Fruit fly (Drosophila melanogaster) whole organism, embryonic: Measurements from ENCODE around the gene Tfb5.

ENCODE experiments used
- Abd-B ChIP-seq: fragments of 200-800 bp; sonication (Bioruptor generic); optimal IDR thresholded peaks from 2 replicates; lab custom pipeline; 2018; ENCODE audit warnings: missing biosample characterization, mild to moderate bottlenecking, missing genetic modification characterization, moderate library complexity
- CG11398 ChIP-seq: fragments of 200-800 bp; sonication (Bioruptor generic); optimal IDR thresholded peaks from 2 replicates; lab custom pipeline; 2016; ENCODE audit warnings: missing biosample characterization, missing genetic modification characterization
- CG11696 ChIP-seq: fragments of 200-800 bp; sonication (Bioruptor generic); IDR thresholded peaks from 2 replicates; pipeline ENCODE4 v1.3.6; 2022; ENCODE audit warnings: missing biosample characterization, missing genetic modification characterization
- CG12104 ChIP-seq: fragments of 200-800 bp; sonication (Bioruptor generic); optimal IDR thresholded peaks from 3 replicates; lab custom pipeline; 2016; ENCODE audit warnings: missing biosample characterization, missing genetic modification characterization
- CG12236 ChIP-seq: fragments of 200-800 bp; sonication (Bioruptor generic); optimal IDR thresholded peaks from 2 replicates; lab custom pipeline; 2016; ENCODE audit warnings: missing biosample characterization, missing genetic modification characterization
- CG13123 ChIP-seq: fragments of 200-800 bp; sonication (Bioruptor generic); optimal IDR thresholded peaks from 2 replicates; lab custom pipeline; 2016; ENCODE audit warnings: missing biosample characterization, missing genetic modification characterization
- CG13894 ChIP-seq: fragments of 200-800 bp; sonication (Bioruptor generic); optimal IDR thresholded peaks from 3 replicates; lab custom pipeline; 2018; ENCODE audit warnings: missing biosample characterization, mild to moderate bottlenecking, missing genetic modification characterization, moderate library complexity
- CG16863 ChIP-seq: fragments of 200-800 bp; sonication (Bioruptor generic); optimal IDR thresholded peaks from 3 replicates; lab custom pipeline; 2016; ENCODE audit warnings: missing biosample characterization, missing genetic modification characterization
- CG17186 ChIP-seq: fragments of 200-800 bp; sonication (Bioruptor generic); optimal IDR thresholded peaks from 3 replicates; lab custom pipeline; 2017; ENCODE audit warnings: missing biosample characterization, missing genetic modification reagents, missing genetic modification characterization
- CG17361 ChIP-seq: fragments of 200-800 bp; sonication (Bioruptor generic); IDR thresholded peaks from 3 replicates; pipeline ENCODE4 v1.3.6; 2022; ENCODE audit warnings: missing biosample characterization, missing genetic modification characterization
- CG2199 ChIP-seq: fragments of 200-800 bp; sonication (Bioruptor generic); IDR thresholded peaks from 3 replicates; pipeline ENCODE4 v1.3.6; 2022; ENCODE audit warnings: missing biosample characterization, missing genetic modification characterization
- CG2875 ChIP-seq: fragments of 200-800 bp; sonication (Bioruptor generic); optimal IDR thresholded peaks from 2 replicates; lab custom pipeline; 2017; ENCODE audit warnings: missing biosample characterization, mild to moderate bottlenecking, missing genetic modification characterization, missing genetic modification reagents
- CG32532 ChIP-seq: fragments of 200-800 bp; sonication (Bioruptor generic); IDR thresholded peaks from 2 replicates; pipeline ENCODE4 v1.3.6; 2022; ENCODE audit warnings: missing biosample characterization, missing genetic modification characterization
- CG32772 ChIP-seq: fragments of 200-800 bp; sonication (Bioruptor generic); IDR thresholded peaks from 2 replicates; pipeline ENCODE4 v1.3.6; 2022; ENCODE audit warnings: missing biosample characterization, missing genetic modification characterization
- CG34376 ChIP-seq: fragments of 200-800 bp; sonication (Bioruptor generic); optimal IDR thresholded peaks from 2 replicates; lab custom pipeline; 2018; ENCODE audit warnings: missing biosample characterization, mild to moderate bottlenecking, missing genetic modification characterization
- CG34422 ChIP-seq: fragments of 200-800 bp; sonication (Bioruptor generic); IDR thresholded peaks from 3 replicates; pipeline ENCODE4 v1.3.6; 2022; ENCODE audit warnings: missing biosample characterization, missing genetic modification characterization
- CG4282 ChIP-seq: fragments of 200-800 bp; sonication (Bioruptor generic); optimal IDR thresholded peaks from 2 replicates; lab custom pipeline; 2016; ENCODE audit warnings: missing biosample characterization, missing genetic modification characterization
- CG6175 ChIP-seq: fragments of 200-800 bp; sonication (Bioruptor generic); IDR thresholded peaks from 3 replicates; pipeline ENCODE4 v1.3.6; 2022; ENCODE audit warnings: missing biosample characterization, missing genetic modification characterization
- CG6254 ChIP-seq: fragments of 200-800 bp; sonication (Bioruptor generic); optimal IDR thresholded peaks from 3 replicates; lab custom pipeline; 2017; ENCODE audit warnings: mild to moderate bottlenecking, missing biosample characterization, missing genetic modification reagents, missing genetic modification characterization
- CG6765 ChIP-seq: fragments of 200-800 bp; sonication (Bioruptor generic); optimal IDR thresholded peaks from 3 replicates; lab custom pipeline; 2017; ENCODE audit warnings: missing biosample characterization, mild to moderate bottlenecking, missing genetic modification characterization
- CG6813 ChIP-seq: fragments of 200-800 bp; sonication (Bioruptor generic); optimal IDR thresholded peaks from 2 replicates; lab custom pipeline; 2017; ENCODE audit warnings: missing biosample characterization, missing genetic modification characterization, mild to moderate bottlenecking, moderate library complexity, missing genetic modification reagents
- CG7357 ChIP-seq: fragments of 200-800 bp; sonication (Bioruptor generic); IDR thresholded peaks from 3 replicates; pipeline ENCODE4 v1.3.6; 2022; ENCODE audit warnings: missing biosample characterization, missing genetic modification characterization
- Deaf1 ChIP-seq: fragments of 200-800 bp; optimal IDR thresholded peaks from 3 replicates; lab custom pipeline; 2019; ENCODE audit warnings: missing biosample characterization, mild to moderate bottlenecking, missing genetic modification characterization, moderate library complexity
- Drgx ChIP-seq: fragments of 200-800 bp; sonication (Bioruptor generic); IDR thresholded peaks from 2 replicates; pipeline ENCODE4 v1.3.6; 2022; ENCODE audit warnings: missing biosample characterization, missing genetic modification characterization
- Ets65A ChIP-seq: fragments of 200-800 bp; sonication (Bioruptor generic); peaks from one replicate; lab custom pipeline; 2016; ENCODE audit warnings: missing biosample characterization, missing genetic modification characterization
- Fer2 ChIP-seq: fragments of 200-800 bp; sonication (Bioruptor generic); optimal IDR thresholded peaks from 2 replicates; lab custom pipeline; 2018; ENCODE audit warnings: missing biosample characterization, mild to moderate bottlenecking, missing genetic modification characterization, moderate library complexity
- Max ChIP-seq: fragments of 200-800 bp; sonication (Bioruptor generic); optimal IDR thresholded peaks from 2 replicates; lab custom pipeline; 2016; ENCODE audit warnings: missing biosample characterization, mild to moderate bottlenecking, missing genetic modification characterization
- Nf-YA ChIP-seq: fragments of 200-800 bp; sonication (Bioruptor generic); IDR thresholded peaks from 2 replicates; pipeline ENCODE4 v1.3.6; 2022; ENCODE audit warnings: missing biosample characterization, missing genetic modification characterization
- Nf-YB ChIP-seq: fragments of 200-800 bp; sonication (Bioruptor generic); optimal IDR thresholded peaks from 3 replicates; lab custom pipeline; 2019; ENCODE audit warnings: missing biosample characterization, mild to moderate bottlenecking, missing genetic modification characterization, moderate library complexity
- Ptx1 ChIP-seq: fragments of 200-800 bp; sonication (Bioruptor generic); IDR thresholded peaks from 2 replicates; pipeline ENCODE4 v1.3.6; 2022; ENCODE audit warnings: missing biosample characterization, missing genetic modification characterization
- ase ChIP-seq: fragments of 200-800 bp; sonication (Bioruptor generic); IDR thresholded peaks from 3 replicates; pipeline ENCODE4 v1.3.6; 2022; ENCODE audit warnings: missing biosample characterization, missing genetic modification characterization
- chinmo ChIP-seq: fragments of 200-800 bp; sonication (Bioruptor generic); IDR thresholded peaks from 4 replicates; pipeline ENCODE4 v1.3.6; 2022; ENCODE audit warnings: missing biosample characterization, missing genetic modification characterization; ENCODE audit not compliant: partially characterized antibody
- chm ChIP-seq: fragments of 200-800 bp; sonication (Bioruptor generic); IDR thresholded peaks from 2 replicates; pipeline ENCODE4 v1.3.6; 2022; ENCODE audit warnings: missing biosample characterization, missing genetic modification characterization
- corto ChIP-seq: fragments of 200-800 bp; sonication (Bioruptor generic); optimal IDR thresholded peaks from 2 replicates; lab custom pipeline; 2016; ENCODE audit warnings: missing biosample characterization, mild to moderate bottlenecking, missing genetic modification characterization, moderate library complexity
- dan ChIP-seq: fragments of 200-800 bp; sonication (Bioruptor generic); IDR thresholded peaks from 2 replicates; pipeline ENCODE4 v1.3.6; 2022; ENCODE audit warnings: missing biosample characterization, missing genetic modification characterization
- exex ChIP-seq: fragments of 200-800 bp; sonication (Bioruptor generic); optimal IDR thresholded peaks from 4 replicates; lab custom pipeline; 2018; ENCODE audit warnings: missing biosample characterization, mild to moderate bottlenecking, missing genetic modification characterization, moderate library complexity
- gcm2 ChIP-seq: fragments of 200-800 bp; sonication (Bioruptor generic); optimal IDR thresholded peaks from 2 replicates; lab custom pipeline; 2016; ENCODE audit warnings: missing biosample characterization, missing genetic modification characterization
- grn ChIP-seq: fragments of 200-800 bp; sonication (Bioruptor generic); optimal IDR thresholded peaks from 3 replicates; lab custom pipeline; 2017; ENCODE audit warnings: missing biosample characterization, missing genetic modification characterization
- gsb ChIP-seq: fragments of 200-800 bp; sonication (Bioruptor generic); IDR thresholded peaks from 2 replicates; pipeline ENCODE4 v1.3.6; 2022; ENCODE audit warnings: missing biosample characterization, missing genetic modification characterization
- ken ChIP-seq: fragments of 200-800 bp; sonication (Bioruptor generic); IDR thresholded peaks from 3 replicates; pipeline ENCODE4 v1.3.6; 2022; ENCODE audit warnings: missing biosample characterization, missing genetic modification characterization
- kni ChIP-seq: fragments of 200-800 bp; sonication (Bioruptor generic); optimal IDR thresholded peaks from 3 replicates; lab custom pipeline; 2017; ENCODE audit warnings: mild to moderate bottlenecking, missing biosample characterization, missing genetic modification reagents, missing genetic modification characterization
- lab ChIP-seq: fragments of 200-800 bp; sonication (Bioruptor generic); optimal IDR thresholded peaks from 3 replicates; lab custom pipeline; 2017; ENCODE audit warnings: missing biosample characterization, missing genetic modification characterization, mild to moderate bottlenecking, moderate library complexity, missing genetic modification reagents
- pb ChIP-seq: fragments of 200-800 bp; sonication (Bioruptor generic); optimal IDR thresholded peaks from 3 replicates; lab custom pipeline; 2016; ENCODE audit warnings: missing biosample characterization, missing genetic modification characterization
- sd ChIP-seq: fragments of 200-800 bp; sonication (Bioruptor generic); optimal IDR thresholded peaks from 3 replicates; lab custom pipeline; 2018; ENCODE audit warnings: missing biosample characterization, mild to moderate bottlenecking, missing genetic modification characterization, moderate library complexity
- slp2 ChIP-seq: fragments of 200-800 bp; sonication (Bioruptor generic); optimal IDR thresholded peaks from 2 replicates; lab custom pipeline; 2016; ENCODE audit warnings: missing biosample characterization, missing genetic modification characterization
- toy ChIP-seq: fragments of 200-800 bp; sonication (Bioruptor generic); IDR thresholded peaks from 2 replicates; pipeline ENCODE4 v1.3.6; 2022; ENCODE audit warnings: missing biosample characterization, missing genetic modification characterization
- unpg ChIP-seq: fragments of 200-800 bp; sonication (Bioruptor generic); optimal IDR thresholded peaks from 3 replicates; lab custom pipeline; 2018; ENCODE audit warnings: missing biosample characterization, mild to moderate bottlenecking, missing genetic modification characterization, moderate library complexity

Gene Tfb5

DNA sequence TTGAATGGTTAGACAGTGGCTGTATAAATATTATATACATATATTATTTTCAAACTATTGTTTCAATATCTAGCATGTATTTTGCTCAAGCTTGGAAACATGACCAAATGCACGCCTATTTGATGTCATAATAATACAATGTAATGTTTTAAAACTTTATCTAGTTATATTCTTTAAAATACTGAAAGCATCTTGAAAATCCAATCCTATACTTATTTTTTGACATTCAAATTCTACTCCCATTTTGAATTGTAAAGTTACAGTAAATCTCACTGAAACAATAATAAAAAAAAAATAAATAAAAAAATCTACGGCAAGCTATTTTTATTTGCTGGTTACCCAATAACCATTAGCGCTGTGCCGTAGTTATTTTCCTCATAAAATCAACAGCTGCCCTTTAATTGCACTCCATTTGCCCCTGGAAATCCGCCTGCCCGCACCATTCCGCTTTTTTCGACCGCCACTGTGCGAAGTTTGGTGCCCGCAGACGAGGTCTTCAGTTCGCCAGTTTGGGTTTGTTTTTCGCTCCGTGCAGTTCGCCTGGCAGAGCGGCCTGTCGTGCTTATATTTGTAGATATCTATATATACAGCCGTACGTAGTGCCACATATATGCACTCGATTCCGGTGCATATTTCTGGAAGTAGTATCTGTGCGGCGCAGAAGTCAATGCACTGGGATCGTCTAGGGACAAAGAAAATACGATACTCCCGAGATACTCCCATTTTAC, 34.4 kb upstream of the Tfb5 start (continued):
- peak; percentile 52 for TF ChIP-seq unpg (GFP tag; lab: Kevin White, UChicago)
- TF ChIP-seq CG34376 (GFP tag; lab: Kevin White, UChicago), result no peak
- no peak for TF ChIP-seq CG13123 (GFP tag; lab: Kevin White, UChicago)
- TF ChIP-seq CG12236, result peak; percentile 13
- no peak for TF ChIP-seq gcm2 (GFP tag; lab: Kevin White, UChicago)

DNA sequence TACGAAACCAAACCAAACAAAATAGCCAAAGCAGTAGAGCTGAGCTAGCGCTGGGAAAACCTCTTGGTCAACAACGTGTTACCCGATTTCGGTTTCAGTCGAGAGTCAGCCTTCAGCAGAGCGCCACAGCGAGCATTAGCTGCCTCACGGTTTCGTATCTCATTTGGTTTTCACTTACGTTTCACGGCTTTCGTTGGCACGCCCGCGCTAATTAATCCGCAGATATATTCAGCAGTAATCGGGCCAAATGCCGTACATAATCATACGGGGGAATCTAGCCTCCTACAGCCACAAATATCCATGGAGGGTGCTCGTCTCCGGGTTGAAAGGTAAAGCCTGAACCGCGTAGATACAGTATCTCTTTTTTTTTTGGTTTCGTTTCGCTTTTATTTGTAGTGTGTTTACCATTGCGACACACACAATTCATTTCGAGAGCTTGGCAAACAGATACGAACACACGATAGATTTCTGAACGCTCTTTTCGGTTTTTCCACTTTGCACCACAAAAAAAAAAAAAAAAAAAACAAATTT, 33.8 kb upstream of the Tfb5 start, which contains the start of gene CG31650:
CG31650 (minus strand) TSS at position 352 of the 531 bp plus-strand sequence.
- TF ChIP-seq CG34376 (GFP tag; lab: Kevin White, UChicago), result no peak
- no peak for TF ChIP-seq CG11398 (GFP tag; lab: Kevin White, UChicago)
- peak; percentile 21; the same call in 1 of the 3 replicates for TF ChIP-seq CG2199
- peak; percentile 36 for TF ChIP-seq pb (GFP tag; lab: Kevin White, UChicago)
- no peak for TF ChIP-seq slp2 (GFP tag; lab: Kevin White, UChicago)
- no peak for TF ChIP-seq corto
- no peak for TF ChIP-seq CG6254 (GFP tag; lab: Kevin White, UChicago)
- TF ChIP-seq CG6175, result peak; percentile 42; the same call in 2 of the 3 replicates
- TF ChIP-seq CG16863 (GFP tag; lab: Kevin White, UChicago), result no peak
- no peak for TF ChIP-seq gsb (GFP tag; lab: Robert Waterston, UW)
- no peak for TF ChIP-seq CG2875 (GFP tag; lab: Kevin White, UChicago)
- TF ChIP-seq CG12104 (GFP tag; lab: Kevin White, UChicago), result no peak
- no peak for TF ChIP-seq dan (GFP tag; lab: Robert Waterston, UW)
- TF ChIP-seq Max (GFP tag; lab: Kevin White, UChicago), result no peak
- TF ChIP-seq CG6765 (GFP tag; lab: Kevin White, UChicago), result no peak
- TF ChIP-seq Nf-YA, result no peak
- no peak for TF ChIP-seq Abd-B (GFP tag; lab: Kevin White, UChicago)
- peak; percentile 16 for TF ChIP-seq lab (GFP tag; lab: Kevin White, UChicago)
- TF ChIP-seq CG4282 (GFP tag; lab: Kevin White, UChicago), result peak; percentile 14
- peak; percentile 69 for TF ChIP-seq grn
- TF ChIP-seq CG6813, result no peak
- 0 out of 2 replicates have a peak, but pooled peaks have one; percentile 25 for TF ChIP-seq CG11696 (GFP tag; lab: Robert Waterston, UW)
- peak; percentile 32 for TF ChIP-seq Ets65A (GFP tag; lab: Kevin White, UChicago)
- 0 out of 2 replicates have a peak, but pooled peaks have one; percentile 7 for TF ChIP-seq Ptx1 (GFP tag; lab: Robert Waterston, UW)
- TF ChIP-seq CG34422 (GFP tag; lab: Robert Waterston, UW), result no peak
- no peak for TF ChIP-seq toy (GFP tag; lab: Robert Waterston, UW)
- TF ChIP-seq Nf-YB (GFP tag; lab: Kevin White, UChicago), result no peak
- no peak for TF ChIP-seq CG7357
- no peak; the same call in 1 of the 2 replicates for TF ChIP-seq CG32532 (GFP tag; lab: Robert Waterston, UW)
- TF ChIP-seq Fer2 (tag; lab: Kevin White, UChicago), result no peak
- TF ChIP-seq ken, result peak; percentile 12; the same call in 1 of the 3 replicates
- TF ChIP-seq CG17186 (GFP tag; lab: Kevin White, UChicago), result no peak
- TF ChIP-seq CG32772 (GFP tag; lab: Robert Waterston, UW), result peak; percentile 27; the same call in 1 of the 2 replicates
- TF ChIP-seq CG13894, result peak; percentile 33
- no peak for TF ChIP-seq CG17361 (GFP tag; lab: Robert Waterston, UW)
- peak; percentile 49 for TF ChIP-seq exex
- TF ChIP-seq chm, result peak; percentile 53
- TF ChIP-seq ase (GFP tag; lab: Robert Waterston, UW), result no peak
- no peak for TF ChIP-seq Deaf1 (tag; lab: Kevin White, UChicago)
- peak; percentile 76; the same call in 1 of the 4 replicates for TF ChIP-seq chinmo (GFP tag; lab: Robert Waterston, UW)
- TF ChIP-seq kni, result peak; percentile 65
- peak; percentile 17; the same call in 1 of the 2 replicates for TF ChIP-seq Drgx
- peak; percentile 30 for TF ChIP-seq sd (tag; lab: Kevin White, UChicago)
